Fruit fly (Drosophila melanogaster) whole organism, larva: Measurements from ENCODE around the gene FER.
A peak's percentile ranks its signal among the peaks of the same experiment; 100 is the strongest.

Source experiments
- noc ChIP-seq: fragments of 200-800 bp; sonication (Bioruptor generic); optimal IDR thresholded peaks from 3 replicates; lab custom pipeline; 2019; ENCODE audit warnings: missing biosample characterization, mild to moderate bottlenecking, missing genetic modification characterization, moderate library complexity

Gene FER

DNA sequence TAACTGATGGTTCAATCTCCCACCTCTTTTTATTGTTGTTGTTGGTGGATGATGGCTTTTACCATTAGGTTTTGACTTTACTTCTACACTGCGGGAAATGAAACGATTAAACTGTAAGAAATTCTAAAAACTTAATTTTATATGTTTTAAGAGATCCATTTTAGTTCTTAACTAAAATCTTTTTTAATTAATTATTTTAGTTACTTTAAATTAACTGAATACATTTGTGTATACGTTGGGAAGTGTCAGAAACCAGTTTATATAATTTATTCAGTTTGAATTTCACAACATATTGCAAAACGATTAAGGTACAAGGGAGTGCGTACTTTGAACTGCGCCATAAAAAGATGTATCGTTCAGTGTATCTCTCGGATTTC, 41.1 kb downstream of the FER start:
- TF ChIP-seq noc (tag; lab: Kevin White, UChicago), result peak; percentile 71

- TF ChIP-seq noc (tag; lab: Kevin White, UChicago), result no peak
These were observed 41.6 kb downstream of the FER start for dm6 chr3R:9352595-9353275.

DNA sequence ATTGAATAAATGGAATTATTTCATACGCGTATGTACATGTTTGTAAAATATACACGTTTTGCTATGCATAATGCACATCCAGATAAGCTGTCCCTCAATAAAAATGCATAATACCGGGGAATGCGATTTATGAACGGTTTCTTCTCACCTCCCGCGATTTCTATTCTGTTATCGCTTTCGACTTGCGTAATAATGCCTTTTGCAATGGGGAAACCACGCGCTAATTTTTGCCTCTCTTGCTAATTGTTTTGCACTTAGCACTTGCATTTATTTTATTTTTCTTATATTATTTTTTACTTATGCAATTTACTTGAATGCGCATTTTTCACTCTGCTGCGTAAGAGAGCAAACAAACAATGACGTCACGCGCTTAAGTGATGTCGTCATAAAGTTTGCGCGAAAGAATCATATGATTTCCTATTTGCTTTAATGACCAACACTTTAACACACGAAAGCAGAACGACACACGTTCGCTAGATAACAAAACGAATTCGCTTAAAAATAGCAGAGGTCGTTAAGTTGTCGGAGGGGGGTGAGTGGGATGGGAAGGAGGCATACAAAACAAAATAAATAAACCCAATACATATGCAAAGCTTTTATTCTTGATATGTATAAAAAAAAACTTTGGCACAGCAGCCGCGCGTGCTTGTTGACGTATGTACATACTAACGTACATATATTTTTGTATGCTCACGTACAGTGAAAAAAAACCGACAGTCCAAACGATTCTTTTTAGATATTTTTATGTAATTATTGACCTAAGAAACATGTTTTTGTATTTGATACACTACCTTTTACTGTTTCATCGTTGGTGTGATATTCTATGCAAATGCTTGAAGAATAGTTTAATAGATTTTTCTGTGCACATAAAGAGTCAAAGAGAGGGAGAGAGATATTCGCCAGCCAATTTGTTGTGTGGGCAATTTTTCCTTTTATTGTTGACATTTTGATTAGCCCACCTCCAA, 42.6 kb downstream of the FER start:
- peak; percentile 85 for TF ChIP-seq noc (tag; lab: Kevin White, UChicago)

DNA sequence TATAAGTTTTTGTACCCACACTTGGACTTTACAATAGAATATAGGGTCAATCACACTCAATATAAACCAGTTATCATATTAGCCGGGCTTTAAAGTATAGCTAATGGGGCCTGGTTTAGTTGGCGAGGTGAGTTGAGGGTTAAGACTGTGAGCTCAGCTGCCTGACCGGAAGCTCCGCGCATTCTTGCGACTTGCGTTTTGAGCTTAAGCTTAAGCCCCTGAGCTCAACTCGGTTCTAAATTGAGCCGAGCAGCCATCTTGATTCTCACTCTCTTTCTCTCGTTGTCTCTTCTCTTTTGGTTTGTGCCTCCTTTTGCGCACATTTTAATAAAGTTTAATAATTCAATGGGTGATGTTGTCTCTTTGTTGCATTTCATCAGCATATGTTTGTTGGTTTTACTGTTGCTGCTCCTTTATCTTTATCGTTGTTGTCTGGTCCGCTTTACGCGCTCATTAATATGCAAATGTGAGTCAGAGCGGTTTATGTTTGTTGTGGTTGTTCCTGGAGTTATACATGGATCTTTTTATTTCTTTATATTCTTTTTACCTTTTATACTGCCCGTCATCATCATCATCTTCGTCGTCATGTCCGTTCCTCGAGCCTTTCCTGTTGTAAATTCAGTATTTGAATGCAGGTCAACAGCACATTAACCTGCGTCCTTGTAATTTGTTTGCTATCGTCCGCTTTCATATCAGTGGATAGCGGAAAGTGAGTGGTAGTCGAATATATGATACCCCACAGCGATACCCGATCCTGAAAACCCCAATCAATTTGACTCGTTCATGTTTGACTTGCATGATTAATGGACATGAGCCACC, 43.6 kb downstream of the FER start:
- no peak for TF ChIP-seq noc (tag; lab: Kevin White, UChicago)

DNA sequence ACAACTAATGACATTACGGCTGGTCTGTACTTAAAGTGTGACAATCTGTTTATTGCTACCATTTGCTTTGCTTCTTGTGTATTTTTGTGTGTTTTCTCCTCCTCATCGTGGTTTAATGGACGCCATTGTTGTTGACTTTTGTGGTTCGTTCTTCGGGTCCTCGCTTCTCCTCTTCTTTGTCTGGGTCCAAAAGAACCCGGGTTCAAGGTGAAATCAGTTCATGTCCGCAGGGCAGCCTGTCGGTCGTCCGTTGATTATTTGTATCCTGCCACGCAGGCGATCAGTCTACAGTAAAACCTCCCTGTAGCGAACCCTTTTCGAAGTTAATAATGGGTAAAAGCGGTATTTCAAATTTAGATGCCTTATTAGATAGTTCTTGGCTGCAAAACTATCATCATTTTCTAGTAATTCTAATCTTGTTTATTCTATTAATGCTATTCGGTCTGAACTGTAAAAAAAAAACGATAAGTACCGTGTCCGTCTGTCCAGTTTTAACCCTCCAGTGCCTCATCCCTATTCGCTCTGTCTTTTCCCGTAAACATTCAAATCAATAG, 45.0 kb downstream of the FER start:
- TF ChIP-seq noc (tag; lab: Kevin White, UChicago), result no peak

DNA sequence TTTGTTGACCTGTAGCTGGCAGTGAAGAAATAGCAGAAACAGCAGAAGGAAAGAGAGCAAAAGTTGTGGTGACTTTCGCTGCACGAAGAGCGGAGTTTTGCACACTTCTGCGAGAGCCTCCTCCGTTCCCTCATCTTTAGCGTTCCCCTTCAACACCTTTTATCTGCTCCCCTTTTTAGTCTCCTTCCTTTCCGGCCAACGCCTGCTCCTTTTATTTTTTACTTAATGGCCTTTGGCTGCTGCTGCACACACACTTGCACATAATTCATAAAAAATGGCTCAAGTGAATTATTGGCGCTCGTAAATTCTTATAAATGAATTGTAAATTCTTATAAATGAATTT, 46.0 kb downstream of the FER start:
- TF ChIP-seq noc (tag; lab: Kevin White, UChicago), result no peak

- no peak for TF ChIP-seq noc (tag; lab: Kevin White, UChicago)
These were observed 46.5 kb downstream of the FER start for dm6 chr3R:9347702-9348378.

DNA sequence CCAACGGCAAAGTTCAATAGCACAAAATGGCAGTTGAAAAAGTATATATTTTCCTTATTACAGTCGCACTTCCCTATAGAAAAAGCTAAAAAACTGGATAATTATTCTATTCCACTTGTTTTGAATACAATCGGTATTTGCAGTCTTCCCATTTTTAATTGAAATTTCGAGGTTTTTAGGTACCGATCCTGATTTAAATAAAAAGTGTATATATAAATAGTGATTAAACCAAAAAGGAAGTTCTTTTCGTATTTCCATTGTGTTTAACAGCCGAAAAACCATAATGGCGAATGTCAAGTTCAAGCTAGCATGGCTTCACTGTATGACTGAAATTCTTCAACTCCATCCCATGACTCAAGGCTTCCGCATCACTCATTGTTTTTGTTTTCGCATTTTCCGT, 47.8 kb downstream of the FER start:
- TF ChIP-seq noc (tag; lab: Kevin White, UChicago), result no peak

- TF ChIP-seq noc (tag; lab: Kevin White, UChicago), result no peak
These were observed 48.4 kb downstream of the FER start for dm6 chr3R:9345904-9346303.

- TF ChIP-seq noc (tag; lab: Kevin White, UChicago), result peak; percentile 49
These were observed 49.5 kb downstream of the FER start for dm6 chr3R:9344791-9345208.

DNA sequence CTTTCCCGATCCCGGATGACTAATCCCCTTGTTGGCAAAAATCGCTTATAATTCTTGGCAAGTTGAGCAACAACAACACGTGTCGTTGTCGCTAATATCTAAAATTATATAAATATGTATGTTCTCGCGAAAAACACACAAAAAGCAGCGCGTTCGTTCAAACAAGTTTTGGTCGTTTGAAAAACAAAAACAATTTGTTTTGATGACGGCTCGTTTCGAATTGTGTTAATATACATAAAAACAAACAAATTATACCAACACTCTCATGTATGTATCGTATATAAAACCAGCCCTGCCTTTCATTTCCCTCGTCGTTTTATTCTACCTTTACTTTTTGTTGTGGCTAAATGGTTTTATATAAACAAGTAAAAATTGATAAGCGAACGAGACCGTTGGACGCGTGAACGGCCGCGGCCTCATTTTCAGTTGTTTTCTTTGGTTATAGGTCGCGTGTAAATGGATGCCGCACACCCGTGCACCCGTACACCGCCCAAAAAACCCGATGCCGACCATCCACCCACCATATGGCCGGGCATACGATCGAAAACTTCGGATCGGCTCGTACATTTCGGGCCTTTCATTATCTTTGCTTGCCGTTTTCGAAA, 50.1 kb downstream of the FER start:
- no peak for TF ChIP-seq noc (tag; lab: Kevin White, UChicago)

DNA sequence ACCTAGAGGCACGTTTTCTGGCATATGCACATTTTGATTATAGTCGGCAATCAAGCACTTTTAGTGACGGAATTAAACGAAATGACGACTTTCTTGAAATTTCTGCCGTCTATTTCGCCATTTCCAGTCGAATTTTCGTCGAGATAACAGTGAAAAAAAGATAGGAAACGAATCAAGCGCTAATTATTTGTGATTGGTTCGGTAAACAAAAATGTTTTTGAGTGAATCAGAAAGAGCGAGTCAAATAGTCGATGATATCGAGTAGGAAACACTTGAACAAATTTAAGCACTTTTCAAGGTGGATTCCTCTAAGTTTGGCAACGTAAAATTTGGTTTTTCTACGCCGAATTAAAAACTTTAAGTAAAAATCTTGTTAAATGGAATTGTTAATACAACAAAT, 50.7 kb downstream of the FER start:
- no peak for TF ChIP-seq noc (tag; lab: Kevin White, UChicago)

- no peak for TF ChIP-seq noc (tag; lab: Kevin White, UChicago)
These were observed 51.2 kb downstream of the FER start for dm6 chr3R:9343022-9343587.

DNA sequence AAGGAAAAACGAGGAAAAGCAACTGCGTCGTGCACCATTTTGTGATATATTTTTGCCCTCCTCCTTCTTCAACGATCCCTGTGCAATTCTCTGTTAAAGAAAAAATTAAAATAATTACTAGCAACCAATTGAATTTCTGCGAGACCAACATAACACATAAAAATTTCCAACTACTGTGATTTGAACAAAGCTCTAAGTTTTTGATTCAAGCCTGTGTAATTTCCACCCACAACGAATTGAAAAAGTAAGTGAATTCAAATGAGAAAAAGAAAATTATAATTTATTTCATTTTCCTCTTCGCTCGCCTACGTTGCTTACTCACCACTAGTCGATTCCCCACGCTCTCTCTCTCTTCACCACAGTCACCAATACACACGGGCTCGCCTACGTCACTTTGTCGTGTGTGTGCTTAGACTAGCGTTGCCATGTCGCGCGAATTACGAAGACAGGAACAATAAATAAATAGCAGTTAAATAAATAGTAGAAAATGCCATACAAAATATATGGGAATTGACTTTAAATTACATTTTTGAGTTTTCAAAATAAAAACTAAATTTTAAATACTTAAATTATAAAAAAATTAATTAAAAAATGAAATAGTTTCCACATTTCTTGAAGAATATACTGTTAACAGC, 52.0 kb downstream of the FER start:
- peak; percentile 78 for TF ChIP-seq noc (tag; lab: Kevin White, UChicago)
